Worm (Caenorhabditis elegans) whole organism, L1 larva: ENCODE data around the gene Y11D7A.10.

ENCODE experiments used
- C16A3.4 ChIP-seq: fragments of 150-350 bp; optimal IDR thresholded peaks from 2 replicates; lab custom pipeline; 2014; ENCODE audit warnings: missing biosample characterization, missing genetic modification characterization
- C34B4.2 ChIP-seq: sonication (generic microtip); optimal IDR thresholded peaks from 2 replicates; lab custom pipeline; 2017; ENCODE audit warnings: mild to moderate bottlenecking, missing genetic modification characterization, missing compliant biosample characterization
- blmp-1 ChIP-seq: fragments of 150-350 bp; optimal IDR thresholded peaks from 2 replicates; lab custom pipeline; 2014; ENCODE audit warnings: missing biosample characterization, missing genetic modification characterization
- ceh-63 ChIP-seq: fragments of 200-800 bp; sonication (Bioruptor generic); optimal IDR thresholded peaks from 2 replicates; lab custom pipeline; 2018; ENCODE audit warnings: mild to moderate bottlenecking, missing genetic modification characterization, missing compliant biosample characterization
- ceh-8 ChIP-seq: fragments of 200-800 bp; sonication (Bioruptor generic); optimal IDR thresholded peaks from 2 replicates; lab custom pipeline; 2018; ENCODE audit warnings: mild to moderate bottlenecking, missing genetic modification characterization, moderate library complexity, missing compliant biosample characterization
- ceh-82 ChIP-seq, 3 experiments: fragments of 150-350 bp in 1 of 3; sonication (generic microtip) in 2 of 3; optimal IDR thresholded peaks; 2 replicates each; lab custom pipeline; 2014 to 2017; ENCODE audit warnings: missing biosample characterization in 3 of 3, missing genetic modification characterization in 3 of 3
- ceh-90 ChIP-seq: sonication (generic microtip); optimal IDR thresholded peaks from 2 replicates; lab custom pipeline; 2016; ENCODE audit warnings: missing genetic modification characterization, missing compliant biosample characterization
- efl-1 ChIP-seq, 4 experiments: fragments of 150-350 bp; optimal IDR thresholded peaks in 3 of 4; peaks in 1 of 4; 1 replicate in 1 of 4; 2 replicates in 3 of 4; lab custom pipeline; 2014; ENCODE audit warnings: missing biosample characterization in 2 of 4, missing genetic modification characterization in 2 of 4, missing genetic modification reagents in 2 of 4
- efl-3 ChIP-seq: fragments of 200-800 bp; sonication (Bioruptor generic); optimal IDR thresholded peaks from 2 replicates; lab custom pipeline; 2018; ENCODE audit warnings: mild to moderate bottlenecking, missing genetic modification characterization, missing compliant biosample characterization
- elt-3 ChIP-seq, 6 experiments: fragments of 150-350 bp in 1 of 6; sonication (generic microtip); optimal IDR thresholded peaks; 2 replicates each; lab custom pipeline; 2017 to 2018; ENCODE audit warnings: missing biosample characterization in 6 of 6, missing genetic modification characterization in 6 of 6, inconsistent platforms in 1 of 6
- ets-5 ChIP-seq: fragments of 200-800 bp; sonication (Bioruptor generic); IDR thresholded peaks from 2 replicates; pipeline ENCODE4 v1.3.6; 2022; ENCODE audit warnings: missing genetic modification characterization, missing compliant biosample characterization
- fkh-4 ChIP-seq: sonication (generic microtip); optimal IDR thresholded peaks from 2 replicates; lab custom pipeline; 2016; ENCODE audit warnings: missing compliant biosample characterization, missing genetic modification characterization, borderline replicate concordance
- fos-1 ChIP-seq: fragments of 150-350 bp; optimal IDR thresholded peaks from 2 replicates; lab custom pipeline; 2014; ENCODE audit warnings: missing biosample characterization, missing genetic modification characterization
- hlh-17 ChIP-seq: fragments of 200-800 bp; sonication (Bioruptor generic); optimal IDR thresholded peaks from 2 replicates; lab custom pipeline; 2018; ENCODE audit warnings: missing genetic modification characterization, mild to moderate bottlenecking, missing compliant biosample characterization, moderate library complexity, borderline replicate concordance
- hlh-4 ChIP-seq: sonication (generic microtip); optimal IDR thresholded peaks from 2 replicates; lab custom pipeline; 2016; ENCODE audit warnings: mild to moderate bottlenecking, missing genetic modification characterization, missing compliant biosample characterization
- hpl-2 ChIP-seq: fragments of 150-350 bp; optimal IDR thresholded peaks from 2 replicates; lab custom pipeline; 2014; ENCODE audit warnings: missing biosample characterization, missing genetic modification reagents, missing genetic modification characterization
- isw-1 ChIP-seq: fragments of 200-800 bp; sonication (Bioruptor generic); IDR thresholded peaks from 2 replicates; pipeline ENCODE4 v1.3.6; 2022; ENCODE audit warnings: missing genetic modification characterization, missing compliant biosample characterization
- jun-1 ChIP-seq: fragments of 150-350 bp; optimal IDR thresholded peaks from 2 replicates; lab custom pipeline; 2014; ENCODE audit warnings: missing biosample characterization, missing genetic modification reagents, missing genetic modification characterization
- lin-14 ChIP-seq: fragments of 200-800 bp; sonication (Bioruptor generic); optimal IDR thresholded peaks from 2 replicates; lab custom pipeline; 2018; ENCODE audit warnings: mild to moderate bottlenecking, missing genetic modification characterization, moderate library complexity, missing compliant biosample characterization
- lin-15B ChIP-seq: fragments of 150-350 bp; sonication (generic microtip); optimal IDR thresholded peaks from 3 replicates; lab custom pipeline; 2014; ENCODE audit warnings: missing biosample characterization, missing genetic modification characterization
- lin-35 ChIP-seq, 2 experiments: fragments of 150-350 bp; optimal IDR thresholded peaks; 2 replicates each; lab custom pipeline; 2014; ENCODE audit warnings: missing biosample characterization in 2 of 2, missing genetic modification characterization in 2 of 2, missing genetic modification reagents in 2 of 2
- lir-3 ChIP-seq: sonication (generic microtip); optimal IDR thresholded peaks from 2 replicates; lab custom pipeline; 2016; ENCODE audit warnings: mild to moderate bottlenecking, missing genetic modification characterization, moderate library complexity, missing compliant biosample characterization; ENCODE audit not compliant: poor library complexity
- mdl-1 ChIP-seq, 2 experiments: fragments of 150-350 bp; optimal IDR thresholded peaks; 2 replicates each; lab custom pipeline; 2014 to 2017; ENCODE audit warnings: missing biosample characterization in 2 of 2, missing genetic modification characterization in 2 of 2, inconsistent platforms in 1 of 2
- mep-1 ChIP-seq: fragments of 150-350 bp; optimal IDR thresholded peaks from 2 replicates; lab custom pipeline; 2014; ENCODE audit warnings: missing biosample characterization, missing genetic modification characterization
- nhr-237 ChIP-seq: fragments of 150-350 bp; optimal IDR thresholded peaks from 2 replicates; lab custom pipeline; 2014; ENCODE audit warnings: missing biosample characterization, missing genetic modification characterization
- nhr-28 ChIP-seq: fragments of 150-350 bp; optimal IDR thresholded peaks from 2 replicates; lab custom pipeline; 2014; ENCODE audit warnings: missing biosample characterization, missing genetic modification characterization
- nhr-77 ChIP-seq: fragments of 150-350 bp; optimal IDR thresholded peaks from 2 replicates; lab custom pipeline; 2014; ENCODE audit warnings: missing biosample characterization, missing genetic modification characterization
- nhr-85 ChIP-seq: sonication (generic microtip); peaks from one replicate; lab custom pipeline; 2016; ENCODE audit warnings: missing genetic modification characterization, inconsistent platforms, missing compliant biosample characterization
- pax-3 ChIP-seq: fragments of 200-800 bp; sonication (Bioruptor generic); optimal IDR thresholded peaks from 2 replicates; lab custom pipeline; 2018; ENCODE audit warnings: mild to moderate bottlenecking, missing genetic modification characterization, moderate library complexity, missing compliant biosample characterization
- rnt-1 ChIP-seq: sonication (generic microtip); optimal IDR thresholded peaks from 2 replicates; lab custom pipeline; 2016; ENCODE audit warnings: mild to moderate bottlenecking, missing genetic modification characterization, moderate library complexity, missing compliant biosample characterization
- snpc-4 ChIP-seq: fragments of 150-350 bp; optimal IDR thresholded peaks from 2 replicates; lab custom pipeline; 2014; ENCODE audit warnings: missing biosample characterization, missing genetic modification characterization
- sptf-1 ChIP-seq: fragments of 150-350 bp; optimal IDR thresholded peaks from 2 replicates; lab custom pipeline; 2014; ENCODE audit warnings: missing biosample characterization, missing genetic modification characterization
- tbx-2 ChIP-seq: sonication (generic microtip); optimal IDR thresholded peaks from 2 replicates; lab custom pipeline; 2016; ENCODE audit warnings: missing genetic modification characterization, missing compliant biosample characterization
- unc-130 ChIP-seq: fragments of 150-350 bp; optimal IDR thresholded peaks from 2 replicates; lab custom pipeline; 2017; ENCODE audit warnings: missing biosample characterization, missing genetic modification characterization, inconsistent platforms
- unc-98 ChIP-seq: fragments of 200-800 bp; sonication (Bioruptor generic); IDR thresholded peaks from 2 replicates; pipeline ENCODE4 v1.3.6; 2022; ENCODE audit warnings: missing genetic modification characterization, missing compliant biosample characterization
- zag-1 ChIP-seq: fragments of 150-350 bp; optimal IDR thresholded peaks from 2 replicates; lab custom pipeline; 2014; ENCODE audit warnings: missing biosample characterization, missing genetic modification characterization

Y11D7A.10 gene

ce11 chrIV:9239151-9239550 lies 20.4 kb downstream of the Y11D7A.10 start:
- TF ChIP-seq elt-3 (tag; optimal IDR thresholded peaks at IDR 0.05; lab: Kevin White, UChicago), result peak in 1 of 6 experiments; percentile 73
- no peak for TF ChIP-seq unc-98 (GFP tag; lab: Robert Waterston, UW)
- peak; percentile 12 for TF ChIP-seq blmp-1 (tag; lab: Kevin White, UChicago)

ce11 chrIV:9232421-9233141 lies 27.0 kb downstream of the Y11D7A.10 start, which contains the start of gene Y11D7A.3:
Gene Y11D7A.3, plus strand, starts transcription at chrIV:9233091.
- TF ChIP-seq hpl-2, result no peak
- TF ChIP-seq tbx-2, result peak; percentile 15
- peak in 1 of 6 experiments; percentile 65 for TF ChIP-seq elt-3 (tag; optimal IDR thresholded peaks at IDR 0.05; lab: Kevin White, UChicago)
- no peak for TF ChIP-seq lin-15B (tag; lab: Kevin White, UChicago)
- peak in 1 of 2 experiments; percentile 11 for TF ChIP-seq lin-35 (GFP tag; optimal IDR thresholded peaks at IDR 0.05; lab: Kevin White, UChicago)
- TF ChIP-seq zag-1 (tag; lab: Kevin White, UChicago), result no peak
- no peak for TF ChIP-seq sptf-1 (tag; lab: Kevin White, UChicago)
- peak; percentile 58 for TF ChIP-seq unc-130 (tag; lab: Kevin White, UChicago)
- TF ChIP-seq, all 84 proteins: peak for 4

ce11 chrIV:9227650-9228049 lies 31.9 kb downstream of the Y11D7A.10 start:
- TF ChIP-seq hlh-4 (tag; lab: Kevin White, UChicago) (no peak), ceh-90 (tag; lab: Kevin White, UChicago) (no peak), fos-1 (no peak), fkh-4 (no peak), snpc-4 (no peak), lin-14 (GFP tag; lab: Kevin White, UChicago) (no peak), mep-1 (tag; lab: Kevin White, UChicago) (no peak), C34B4.2 (no peak), unc-130 (tag; lab: Kevin White, UChicago) (no peak), isw-1 (GFP tag; lab: Robert Waterston, UW) (no peak), ets-5 (no peak), ceh-8 (GFP tag; lab: Kevin White, UChicago) (no peak), nhr-85 (tag; lab: Kevin White, UChicago) (no peak), rnt-1 (no peak)

- TF ChIP-seq jun-1 (tag; lab: Kevin White, UChicago), result no peak
- no peak for TF ChIP-seq efl-3 (GFP tag; lab: Kevin White, UChicago)
- TF ChIP-seq C16A3.4 (tag; lab: Kevin White, UChicago), result no peak
- TF ChIP-seq pax-3 (tag; lab: Kevin White, UChicago), result no peak
- TF ChIP-seq lir-3 (tag; lab: Kevin White, UChicago), result no peak
- TF ChIP-seq ceh-63, result no peak
- TF ChIP-seq mdl-1 (tag; optimal IDR thresholded peaks at IDR 0.05; lab: Kevin White, UChicago), result no peak
- no peak for TF ChIP-seq blmp-1 (tag; lab: Kevin White, UChicago)
- TF ChIP-seq nhr-237 (tag; lab: Kevin White, UChicago), result no peak
- no peak for TF ChIP-seq nhr-28 (tag; lab: Kevin White, UChicago)
- TF ChIP-seq elt-3 (tag; optimal IDR thresholded peaks at IDR 0.05; lab: Kevin White, UChicago), result no peak
- no peak for TF ChIP-seq nhr-77 (tag; lab: Kevin White, UChicago)
- TF ChIP-seq efl-1 (optimal IDR thresholded peaks at IDR 0.05; lab: Kevin White, UChicago), result no peak
- no peak for TF ChIP-seq efl-1 (GFP tag; optimal IDR thresholded peaks at IDR 0.05 in 1 of 2; lab: Kevin White, UChicago)
- no peak for TF ChIP-seq hlh-17 (GFP tag; lab: Kevin White, UChicago)
- TF ChIP-seq ceh-82 (tag; optimal IDR thresholded peaks at IDR 0.05; lab: Kevin White, UChicago), result no peak
- TF ChIP-seq zag-1 (tag; lab: Kevin White, UChicago), result no peak
- no peak for TF ChIP-seq lin-14 (GFP tag; lab: Kevin White, UChicago)
- TF ChIP-seq, all 84 proteins: peak for 0
Observed at ce11 chrIV:9224825-9225224, 34.7 kb downstream of the Y11D7A.10 start, which contains the start of gene C46C2.3. Gene C46C2.3, plus strand, starts transcription at chrIV:9225125.
